Worm (Caenorhabditis elegans) whole organism, L1 larva: ENCODE data around the gene Y53C12A.10.

Experiments used
- C04F5.9 ChIP-seq: sonication (generic microtip); optimal IDR thresholded peaks from 2 replicates; lab custom pipeline; 2016; ENCODE audit warnings: missing genetic modification characterization, missing compliant biosample characterization
- C16A3.4 ChIP-seq: fragments of 150-350 bp; optimal IDR thresholded peaks from 2 replicates; lab custom pipeline; 2014; ENCODE audit warnings: missing biosample characterization, missing genetic modification characterization
- C34B4.2 ChIP-seq: sonication (generic microtip); optimal IDR thresholded peaks from 2 replicates; lab custom pipeline; 2017; ENCODE audit warnings: mild to moderate bottlenecking, missing genetic modification characterization, missing compliant biosample characterization
- F16B12.6 ChIP-seq: fragments of 150-350 bp; optimal IDR thresholded peaks from 2 replicates; lab custom pipeline; 2014; ENCODE audit warnings: missing biosample characterization, missing genetic modification characterization
- Y116A8C.19 ChIP-seq: sonication (generic microtip); optimal IDR thresholded peaks from 2 replicates; lab custom pipeline; 2016; ENCODE audit warnings: missing compliant biosample characterization, missing genetic modification characterization, borderline replicate concordance
- aha-1 ChIP-seq: fragments of 150-350 bp; optimal IDR thresholded peaks from 2 replicates; lab custom pipeline; 2014; ENCODE audit warnings: missing biosample characterization, missing genetic modification characterization
- alr-1 ChIP-seq: fragments of 200-800 bp; sonication (Bioruptor generic); optimal IDR thresholded peaks from 2 replicates; lab custom pipeline; 2018; ENCODE audit warnings: borderline replicate concordance, mild to moderate bottlenecking, missing genetic modification characterization, missing compliant biosample characterization
- ama-1 ChIP-seq: fragments of 150-350 bp; optimal IDR thresholded peaks from 2 replicates; lab custom pipeline; 2014
- blmp-1 ChIP-seq: fragments of 150-350 bp; optimal IDR thresholded peaks from 2 replicates; lab custom pipeline; 2014; ENCODE audit warnings: missing biosample characterization, missing genetic modification characterization
- ceh-8 ChIP-seq: fragments of 200-800 bp; sonication (Bioruptor generic); optimal IDR thresholded peaks from 2 replicates; lab custom pipeline; 2018; ENCODE audit warnings: mild to moderate bottlenecking, missing genetic modification characterization, moderate library complexity, missing compliant biosample characterization
- ceh-88 ChIP-seq: fragments of 200-800 bp; sonication (Bioruptor generic); IDR thresholded peaks from 2 replicates; pipeline ENCODE4 v1.3.6; 2022; ENCODE audit warnings: missing genetic modification characterization, missing compliant biosample characterization
- efl-1 ChIP-seq, 4 experiments: fragments of 150-350 bp; optimal IDR thresholded peaks in 3 of 4; peaks in 1 of 4; 1 replicate in 1 of 4; 2 replicates in 3 of 4; lab custom pipeline; 2014; ENCODE audit warnings: missing biosample characterization in 2 of 4, missing genetic modification characterization in 2 of 4, missing genetic modification reagents in 2 of 4
- efl-3 ChIP-seq: fragments of 200-800 bp; sonication (Bioruptor generic); optimal IDR thresholded peaks from 2 replicates; lab custom pipeline; 2018; ENCODE audit warnings: mild to moderate bottlenecking, missing genetic modification characterization, missing compliant biosample characterization
- egl-13 ChIP-seq: sonication (generic microtip); optimal IDR thresholded peaks from 2 replicates; lab custom pipeline; 2016; ENCODE audit warnings: missing genotype, missing genetic modification reagents, missing genetic modification characterization, missing compliant biosample characterization
- egl-27 ChIP-seq, 2 experiments: fragments of 150-350 bp in 1 of 2; sonication (generic microtip); optimal IDR thresholded peaks; 3 replicates each; lab custom pipeline; 2017 to 2018; ENCODE audit warnings: missing biosample characterization in 2 of 2, missing genetic modification characterization in 2 of 2, missing genetic modification reagents in 2 of 2
- elt-3 ChIP-seq, 6 experiments: fragments of 150-350 bp in 1 of 6; sonication (generic microtip); optimal IDR thresholded peaks; 2 replicates each; lab custom pipeline; 2017 to 2018; ENCODE audit warnings: missing biosample characterization in 6 of 6, missing genetic modification characterization in 6 of 6, inconsistent platforms in 1 of 6
- ets-5 ChIP-seq: fragments of 200-800 bp; sonication (Bioruptor generic); IDR thresholded peaks from 2 replicates; pipeline ENCODE4 v1.3.6; 2022; ENCODE audit warnings: missing genetic modification characterization, missing compliant biosample characterization
- fkh-10 ChIP-seq: sonication (generic microtip); optimal IDR thresholded peaks from 2 replicates; lab custom pipeline; 2017; ENCODE audit warnings: missing biosample characterization, missing genetic modification reagents, missing genetic modification characterization
- fkh-4 ChIP-seq: sonication (generic microtip); optimal IDR thresholded peaks from 2 replicates; lab custom pipeline; 2016; ENCODE audit warnings: missing compliant biosample characterization, missing genetic modification characterization, borderline replicate concordance
- fkh-8 ChIP-seq: sonication (generic microtip); optimal IDR thresholded peaks from 2 replicates; lab custom pipeline; 2016; ENCODE audit warnings: mild to moderate bottlenecking, missing genetic modification characterization, missing compliant biosample characterization
- fos-1 ChIP-seq: fragments of 150-350 bp; optimal IDR thresholded peaks from 2 replicates; lab custom pipeline; 2014; ENCODE audit warnings: missing biosample characterization, missing genetic modification characterization
- hlh-17 ChIP-seq: fragments of 200-800 bp; sonication (Bioruptor generic); optimal IDR thresholded peaks from 2 replicates; lab custom pipeline; 2018; ENCODE audit warnings: missing genetic modification characterization, mild to moderate bottlenecking, missing compliant biosample characterization, moderate library complexity, borderline replicate concordance
- hpl-2 ChIP-seq: fragments of 150-350 bp; optimal IDR thresholded peaks from 2 replicates; lab custom pipeline; 2014; ENCODE audit warnings: missing biosample characterization, missing genetic modification reagents, missing genetic modification characterization
- irx-1 ChIP-seq: sonication (generic microtip); optimal IDR thresholded peaks from 2 replicates; lab custom pipeline; 2016; ENCODE audit warnings: missing genetic modification characterization, missing compliant biosample characterization
- lin-14 ChIP-seq: fragments of 200-800 bp; sonication (Bioruptor generic); optimal IDR thresholded peaks from 2 replicates; lab custom pipeline; 2018; ENCODE audit warnings: mild to moderate bottlenecking, missing genetic modification characterization, moderate library complexity, missing compliant biosample characterization
- lin-15B ChIP-seq: fragments of 150-350 bp; sonication (generic microtip); optimal IDR thresholded peaks from 3 replicates; lab custom pipeline; 2014; ENCODE audit warnings: missing biosample characterization, missing genetic modification characterization
- lin-35 ChIP-seq, 2 experiments: fragments of 150-350 bp; optimal IDR thresholded peaks; 2 replicates each; lab custom pipeline; 2014; ENCODE audit warnings: missing biosample characterization in 2 of 2, missing genetic modification characterization in 2 of 2, missing genetic modification reagents in 2 of 2
- lin-39 ChIP-seq: fragments of 150-350 bp; optimal IDR thresholded peaks from 2 replicates; lab custom pipeline; 2014; ENCODE audit warnings: missing biosample characterization, missing genetic modification reagents, missing genetic modification characterization
- lir-3 ChIP-seq: sonication (generic microtip); optimal IDR thresholded peaks from 2 replicates; lab custom pipeline; 2016; ENCODE audit warnings: mild to moderate bottlenecking, missing genetic modification characterization, moderate library complexity, missing compliant biosample characterization; ENCODE audit not compliant: poor library complexity
- lsy-2 ChIP-seq, 2 experiments: fragments of 150-350 bp; optimal IDR thresholded peaks; 2 replicates each; lab custom pipeline; 2014; ENCODE audit warnings: missing biosample characterization in 2 of 2, missing genetic modification characterization in 2 of 2
- mab-9 ChIP-seq: fragments of 200-800 bp; sonication (Bioruptor generic); IDR thresholded peaks from 2 replicates; pipeline ENCODE4 v1.3.6; 2022; ENCODE audit warnings: missing genetic modification reagents, missing genetic modification characterization, missing compliant biosample characterization
- mep-1 ChIP-seq: fragments of 150-350 bp; optimal IDR thresholded peaks from 2 replicates; lab custom pipeline; 2014; ENCODE audit warnings: missing biosample characterization, missing genetic modification characterization
- nhr-11 ChIP-seq: fragments of 150-350 bp; optimal IDR thresholded peaks from 2 replicates; lab custom pipeline; 2014; ENCODE audit warnings: missing biosample characterization, missing genetic modification characterization
- nhr-12 ChIP-seq: sonication (generic microtip); optimal IDR thresholded peaks from 2 replicates; lab custom pipeline; 2017; ENCODE audit warnings: missing biosample characterization, missing genetic modification characterization
- nhr-19 ChIP-seq: fragments of 200-800 bp; sonication (Bioruptor generic); conservative IDR thresholded peaks from 2 replicates; pipeline ENCODE4 v1.3.6; 2022; ENCODE audit warnings: missing genetic modification characterization, missing compliant biosample characterization
- nhr-237 ChIP-seq: fragments of 150-350 bp; optimal IDR thresholded peaks from 2 replicates; lab custom pipeline; 2014; ENCODE audit warnings: missing biosample characterization, missing genetic modification characterization
- nhr-28 ChIP-seq: fragments of 150-350 bp; optimal IDR thresholded peaks from 2 replicates; lab custom pipeline; 2014; ENCODE audit warnings: missing biosample characterization, missing genetic modification characterization
- nhr-47 ChIP-seq: sonication (generic microtip); optimal IDR thresholded peaks from 2 replicates; lab custom pipeline; 2016; ENCODE audit warnings: mild to moderate bottlenecking, missing genetic modification characterization, moderate library complexity, missing compliant biosample characterization
- nhr-71 ChIP-seq: sonication (generic microtip); optimal IDR thresholded peaks from 2 replicates; lab custom pipeline; 2016; ENCODE audit warnings: mild to moderate bottlenecking, missing genetic modification characterization, moderate library complexity, missing compliant biosample characterization
- nhr-77 ChIP-seq: fragments of 150-350 bp; optimal IDR thresholded peaks from 2 replicates; lab custom pipeline; 2014; ENCODE audit warnings: missing biosample characterization, missing genetic modification characterization
- nhr-90 ChIP-seq: sonication (generic microtip); optimal IDR thresholded peaks from 2 replicates; lab custom pipeline; 2016; ENCODE audit warnings: mild to moderate bottlenecking, missing genetic modification characterization, missing compliant biosample characterization; ENCODE audit not compliant: poor library complexity
- pag-3 ChIP-seq: sonication (generic microtip); optimal IDR thresholded peaks from 2 replicates; lab custom pipeline; 2017; ENCODE audit warnings: missing genetic modification characterization, mild to moderate bottlenecking, missing compliant biosample characterization, antibody characterized with exemption, borderline replicate concordance; ENCODE audit not compliant: insufficient read depth
- pqm-1 ChIP-seq: sonication (generic microtip); optimal IDR thresholded peaks from 3 replicates; lab custom pipeline; 2017; ENCODE audit warnings: missing biosample characterization, missing genetic modification characterization
- snu-23 ChIP-seq: sonication (generic microtip); optimal IDR thresholded peaks from 2 replicates; lab custom pipeline; 2016; ENCODE audit warnings: missing genetic modification characterization, missing compliant biosample characterization
- sox-4 ChIP-seq: sonication (generic microtip); optimal IDR thresholded peaks from 2 replicates; lab custom pipeline; 2016; ENCODE audit warnings: missing genetic modification characterization, missing compliant biosample characterization
- sptf-1 ChIP-seq: fragments of 150-350 bp; optimal IDR thresholded peaks from 2 replicates; lab custom pipeline; 2014; ENCODE audit warnings: missing biosample characterization, missing genetic modification characterization
- swsn-7 ChIP-seq: sonication (generic microtip); optimal IDR thresholded peaks from 2 replicates; lab custom pipeline; 2016; ENCODE audit warnings: missing genetic modification characterization, missing compliant biosample characterization
- unc-30 ChIP-seq: sonication (generic microtip); optimal IDR thresholded peaks from 2 replicates; lab custom pipeline; 2017; ENCODE audit warnings: missing biosample characterization, missing genetic modification characterization
- unc-62 ChIP-seq: fragments of 150-350 bp; optimal IDR thresholded peaks from 2 replicates; lab custom pipeline; 2014; ENCODE audit warnings: missing biosample characterization, missing genetic modification reagents, missing genetic modification characterization
- unc-98 ChIP-seq: fragments of 200-800 bp; sonication (Bioruptor generic); IDR thresholded peaks from 2 replicates; pipeline ENCODE4 v1.3.6; 2022; ENCODE audit warnings: missing genetic modification characterization, missing compliant biosample characterization
- zip-4 ChIP-seq: fragments of 200-800 bp; sonication (Bioruptor generic); optimal IDR thresholded peaks from 2 replicates; lab custom pipeline; 2018; ENCODE audit warnings: mild to moderate bottlenecking, missing genetic modification characterization, moderate library complexity, missing compliant biosample characterization
- ztf-11 ChIP-seq, 2 experiments: sonication (generic microtip); optimal IDR thresholded peaks; 2 replicates each; lab custom pipeline; 2016 to 2017; ENCODE audit warnings: missing genetic modification characterization in 2 of 2, missing biosample characterization in 1 of 2, missing compliant biosample characterization in 1 of 2

Y53C12A.10 gene

ce11 chrII:9746069-9746468 lies 41.4 kb upstream of the Y53C12A.10 start, which contains the start of the genes Y53C12B.1 and nos-3 (continued):
- TF ChIP-seq lin-39 (tag; lab: Kevin White, UChicago) (peak; percentile 55), zip-4 (GFP tag; lab: Kevin White, UChicago) (no peak), unc-30 (tag; lab: Kevin White, UChicago) (no peak), ceh-88 (GFP tag; lab: Robert Waterston, UW) (no peak), egl-13 (peak; percentile 39), nhr-19 (peak; percentile 82), lin-35 (GFP tag; optimal IDR thresholded peaks at IDR 0.05; lab: Kevin White, UChicago) (peak; percentile 83 to 87), lin-14 (GFP tag; lab: Kevin White, UChicago) (peak; percentile 80), nhr-237 (tag; lab: Kevin White, UChicago) (peak; percentile 9), fkh-4 (tag; lab: Kevin White, UChicago) (no peak), fkh-8 (tag; lab: Kevin White, UChicago) (peak; percentile 62), F16B12.6 (peak; percentile 65), ceh-8 (peak; percentile 22), sptf-1 (no peak), nhr-77 (tag; lab: Kevin White, UChicago) (peak; percentile 69), elt-3 (tag; optimal IDR thresholded peaks at IDR 0.05; lab: Kevin White, UChicago) (peak in 3 of 6 experiments; percentile 8 to 81 (median 69)), nhr-28 (tag; lab: Kevin White, UChicago) (no peak), C16A3.4 (tag; lab: Kevin White, UChicago) (peak; percentile 90), ets-5 (GFP tag; lab: Robert Waterston, UW) (no peak), C04F5.9 (tag; lab: Kevin White, UChicago) (peak; percentile 18), mab-9 (GFP tag; lab: Robert Waterston, UW) (no peak), sox-4 (tag; lab: Kevin White, UChicago) (no peak), unc-62 (GFP tag; lab: Kevin White, UChicago) (no peak), ama-1 (lab: Kevin White, UChicago) (no peak), pag-3 (no peak), nhr-47 (tag; lab: Kevin White, UChicago) (peak; percentile 80), irx-1 (tag; lab: Kevin White, UChicago) (peak; percentile 68), egl-27 (tag; optimal IDR thresholded peaks at IDR 0.05; lab: Kevin White, UChicago) (no peak), fkh-10 (GFP tag; lab: Kevin White, UChicago) (peak; percentile 27), aha-1 (no peak), lin-15B (tag; lab: Kevin White, UChicago) (peak; percentile 57), efl-3 (GFP tag; lab: Kevin White, UChicago) (no peak), mep-1 (tag; lab: Kevin White, UChicago) (peak; percentile 61), efl-1 (optimal IDR thresholded peaks at IDR 0.05; lab: Kevin White, UChicago) (peak; percentile 87 to 89), efl-1 (GFP tag; optimal IDR thresholded peaks at IDR 0.05 in 1 of 2; lab: Kevin White, UChicago) (peak; percentile 77 to 97), nhr-90 (tag; lab: Kevin White, UChicago) (peak; percentile 68), swsn-7 (tag; lab: Kevin White, UChicago) (peak; percentile 77), alr-1 (no peak), Y116A8C.19 (tag; lab: Kevin White, UChicago) (no peak), hlh-17 (GFP tag; lab: Kevin White, UChicago) (no peak), pqm-1 (tag; lab: Kevin White, UChicago) (no peak), C34B4.2 (tag; lab: Kevin White, UChicago) (no peak), nhr-71 (tag; lab: Kevin White, UChicago) (peak; percentile 85), snu-23 (GFP tag; lab: Kevin White, UChicago) (peak; percentile 89), lsy-2 (tag; optimal IDR thresholded peaks at IDR 0.05; lab: Kevin White, UChicago) (peak; percentile 99), blmp-1 (tag; lab: Kevin White, UChicago) (peak; percentile 74), unc-98 (GFP tag; lab: Robert Waterston, UW) (no peak), nhr-11 (peak; percentile 62), lir-3 (tag; lab: Kevin White, UChicago) (peak; percentile 63), fos-1 (peak; percentile 42), nhr-12 (tag; lab: Kevin White, UChicago) (no peak), ztf-11 (tag; optimal IDR thresholded peaks at IDR 0.05; lab: Kevin White, UChicago) (no peak), hpl-2 (GFP tag; lab: Kevin White, UChicago) (no peak)
